Fruit fly (Drosophila melanogaster) whole organism, adult: ENCODE measurements around the gene CG14931.

ENCODE experiments used
- CG12768 ChIP-seq: fragments of 200-800 bp; sonication (Bioruptor generic); optimal IDR thresholded peaks from 2 replicates; lab custom pipeline; 2017; ENCODE audit warnings: missing biosample characterization, missing genetic modification characterization, mild to moderate bottlenecking, moderate library complexity, missing genetic modification reagents
- CG14711 ChIP-seq: fragments of 200-800 bp; sonication (Bioruptor generic); optimal IDR thresholded peaks from 2 replicates; lab custom pipeline; 2018; ENCODE audit warnings: missing biosample characterization, mild to moderate bottlenecking, missing genetic modification characterization, moderate library complexity
- CG1620 ChIP-seq: fragments of 200-800 bp; sonication (Bioruptor generic); optimal IDR thresholded peaks from 2 replicates; lab custom pipeline; 2016; ENCODE audit warnings: missing biosample characterization, missing genetic modification characterization
- CG7045 ChIP-seq: fragments of 200-800 bp; sonication (Bioruptor generic); optimal IDR thresholded peaks from 2 replicates; lab custom pipeline; 2017; ENCODE audit warnings: missing biosample characterization, mild to moderate bottlenecking, missing genetic modification characterization
- CG7101 ChIP-seq: fragments of 200-800 bp; sonication (Bioruptor generic); optimal IDR thresholded peaks from 2 replicates; lab custom pipeline; 2018; ENCODE audit warnings: missing biosample characterization, mild to moderate bottlenecking, missing genetic modification characterization, moderate library complexity
- Crg-1 ChIP-seq: fragments of 200-800 bp; sonication (Bioruptor generic); optimal IDR thresholded peaks from 2 replicates; lab custom pipeline; 2016; ENCODE audit warnings: missing biosample characterization, missing genetic modification characterization
- Hr96 ChIP-seq: fragments of 200-800 bp; sonication (Bioruptor generic); optimal IDR thresholded peaks from 2 replicates; lab custom pipeline; 2016; ENCODE audit warnings: missing biosample characterization, missing genetic modification characterization
- cnc ChIP-seq, 2 experiments: fragments of >200 bp; optimal IDR thresholded peaks; 2 replicates each; lab custom pipeline; 2017
- ovo ChIP-seq: fragments of 200-800 bp; sonication (Bioruptor generic); optimal IDR thresholded peaks from 2 replicates; lab custom pipeline; 2016; ENCODE audit warnings: missing biosample characterization, missing genetic modification characterization
- tj ChIP-seq: fragments of 200-800 bp; sonication (Bioruptor generic); optimal IDR thresholded peaks from 3 replicates; lab custom pipeline; 2017; ENCODE audit warnings: missing biosample characterization, mild to moderate bottlenecking, missing genetic modification characterization, moderate library complexity

- TF ChIP-seq tj (GFP tag; lab: Kevin White, UChicago) (no peak), cnc (optimal IDR thresholded peaks at IDR 0.05; lab: Kevin White, UChicago) (no peak), Hr96 (GFP tag; lab: Kevin White, UChicago) (peak; percentile 61), ovo (GFP tag; lab: Kevin White, UChicago) (no peak), CG1620 (GFP tag; lab: Kevin White, UChicago) (peak; percentile 22), CG12768 (GFP tag; lab: Kevin White, UChicago) (no peak), Crg-1 (GFP tag; lab: Kevin White, UChicago) (no peak), CG14711 (tag; lab: Kevin White, UChicago) (no peak), CG7101 (no peak), CG7045 (GFP tag; lab: Kevin White, UChicago) (peak; percentile 55)
Measured at dm6 chr2L:11816376-11816775, 28.2 kb downstream of the CG14931 start.
